Fruit fly (Drosophila melanogaster) whole organism, prepupa: ENCODE data around the gene Ppcs.
A peak's percentile ranks its signal among the peaks of the same experiment; 100 is the strongest.

ENCODE experiments used
- CG10669 ChIP-seq: fragments of 200-800 bp; sonication (Bioruptor generic); optimal IDR thresholded peaks from 3 replicates; lab custom pipeline; 2018; ENCODE audit warnings: missing biosample characterization, mild to moderate bottlenecking, missing genetic modification characterization, moderate library complexity
- CG11294 ChIP-seq: fragments of 200-800 bp; sonication (Bioruptor generic); IDR thresholded peaks from 2 replicates; pipeline ENCODE4 v1.3.6; 2022; ENCODE audit warnings: missing biosample characterization, missing genetic modification characterization
- CG11902 ChIP-seq: fragments of 200-800 bp; sonication (Bioruptor generic); optimal IDR thresholded peaks from 3 replicates; lab custom pipeline; 2016; ENCODE audit warnings: missing biosample characterization, missing genetic modification characterization
- CG15336 ChIP-seq: fragments of 200-800 bp; sonication (Bioruptor generic); IDR thresholded peaks from 2 replicates; pipeline ENCODE4 v1.3.6; 2022; ENCODE audit warnings: missing biosample characterization, missing genetic modification characterization
- CG16779 ChIP-seq: fragments of 200-800 bp; sonication (Bioruptor generic); optimal IDR thresholded peaks from 3 replicates; lab custom pipeline; 2017; ENCODE audit warnings: missing biosample characterization, mild to moderate bottlenecking, missing genetic modification characterization
- CG3032 ChIP-seq: fragments of 200-800 bp; optimal IDR thresholded peaks from 2 replicates; lab custom pipeline; 2019; ENCODE audit warnings: missing biosample characterization, mild to moderate bottlenecking, missing genetic modification characterization, moderate library complexity
- CG31627 ChIP-seq: fragments of 200-800 bp; sonication (Bioruptor generic); optimal IDR thresholded peaks from 3 replicates; lab custom pipeline; 2016; ENCODE audit warnings: missing biosample characterization, missing genetic modification characterization
- CG32006 ChIP-seq: fragments of 200-800 bp; sonication (Bioruptor generic); optimal IDR thresholded peaks from 3 replicates; lab custom pipeline; 2017; ENCODE audit warnings: missing biosample characterization, mild to moderate bottlenecking, missing genetic modification characterization
- CG34406 ChIP-seq: fragments of 200-800 bp; sonication (Bioruptor generic); optimal IDR thresholded peaks from 3 replicates; lab custom pipeline; 2016; ENCODE audit warnings: missing biosample characterization, missing genetic modification characterization
- CG3919 ChIP-seq: fragments of 200-800 bp; sonication (Bioruptor generic); optimal IDR thresholded peaks from 3 replicates; lab custom pipeline; 2016; ENCODE audit warnings: missing biosample characterization, missing genetic modification characterization
- CG6276 ChIP-seq: fragments of 200-800 bp; sonication (Bioruptor generic); optimal IDR thresholded peaks from 2 replicates; lab custom pipeline; 2017; ENCODE audit warnings: missing biosample characterization, mild to moderate bottlenecking, missing genetic modification characterization
- CG6792 ChIP-seq: fragments of 200-800 bp; sonication (Bioruptor generic); optimal IDR thresholded peaks from 3 replicates; lab custom pipeline; 2016; ENCODE audit warnings: missing biosample characterization, missing genetic modification characterization
- CG6808 ChIP-seq: fragments of 200-800 bp; sonication (Bioruptor generic); optimal IDR thresholded peaks from 3 replicates; lab custom pipeline; 2017; ENCODE audit warnings: missing biosample characterization, missing genetic modification characterization, mild to moderate bottlenecking, moderate library complexity, missing genetic modification reagents
- CG7368 ChIP-seq: fragments of 200-800 bp; sonication (Bioruptor generic); optimal IDR thresholded peaks from 3 replicates; lab custom pipeline; 2016; ENCODE audit warnings: missing biosample characterization, missing genetic modification characterization
- CG8119 ChIP-seq: fragments of 200-800 bp; sonication (Bioruptor generic); IDR thresholded peaks from 3 replicates; pipeline ENCODE4 v1.3.6; 2022; ENCODE audit warnings: missing biosample characterization, missing genetic modification characterization
- CG8319 ChIP-seq: fragments of 200-800 bp; sonication (Bioruptor generic); optimal IDR thresholded peaks from 3 replicates; lab custom pipeline; 2016; ENCODE audit warnings: missing biosample characterization, missing genetic modification characterization
- CG8632 ChIP-seq: fragments of 200-800 bp; sonication (Bioruptor generic); optimal IDR thresholded peaks from 3 replicates; lab custom pipeline; 2016; ENCODE audit warnings: missing biosample characterization, missing genetic modification characterization
- Eip75B ChIP-seq: fragments of 200-800 bp; sonication (Bioruptor generic); optimal IDR thresholded peaks from 3 replicates; lab custom pipeline; 2016; ENCODE audit warnings: missing biosample characterization, missing genetic modification characterization
- Eip78C ChIP-seq: fragments of 200-800 bp; sonication (Bioruptor generic); peaks from one replicate; lab custom pipeline; 2016; ENCODE audit warnings: missing biosample characterization, missing genetic modification characterization
- Eip93F ChIP-seq: fragments of 200-800 bp; sonication (Bioruptor generic); optimal IDR thresholded peaks from 2 replicates; lab custom pipeline; 2016; ENCODE audit warnings: missing biosample characterization, mild to moderate bottlenecking, missing genetic modification characterization
- Ets21C ChIP-seq: fragments of 200-800 bp; sonication (Bioruptor generic); optimal IDR thresholded peaks from 3 replicates; lab custom pipeline; 2016; ENCODE audit warnings: missing biosample characterization, missing genetic modification characterization
- Ets96B ChIP-seq: fragments of 200-800 bp; optimal IDR thresholded peaks from 2 replicates; lab custom pipeline; 2019; ENCODE audit warnings: missing biosample characterization, mild to moderate bottlenecking, missing genetic modification characterization, moderate library complexity
- Gug ChIP-seq: fragments of 200-800 bp; sonication (Bioruptor generic); IDR thresholded peaks from 2 replicates; pipeline ENCODE4 v1.3.6; 2022; ENCODE audit warnings: missing biosample characterization, missing genetic modification characterization
- Hr38 ChIP-seq: sonication (Bioruptor generic); optimal IDR thresholded peaks from 2 replicates; lab custom pipeline; 2016; ENCODE audit warnings: missing biosample characterization, missing genetic modification characterization
- Hr39 ChIP-seq: fragments of 200-800 bp; sonication (Bioruptor generic); optimal IDR thresholded peaks from 2 replicates; lab custom pipeline; 2016; ENCODE audit warnings: missing biosample characterization, missing genetic modification characterization
- Hr4 ChIP-seq: fragments of 200-800 bp; sonication (Bioruptor generic); optimal IDR thresholded peaks from 3 replicates; lab custom pipeline; 2016; ENCODE audit warnings: missing biosample characterization, missing genetic modification characterization
- Lpt ChIP-seq: fragments of 200-800 bp; sonication (Bioruptor generic); optimal IDR thresholded peaks from 3 replicates; lab custom pipeline; 2016; ENCODE audit warnings: missing biosample characterization, missing genetic modification characterization
- Met ChIP-seq: fragments of 200-800 bp; sonication (Bioruptor generic); optimal IDR thresholded peaks from 3 replicates; lab custom pipeline; 2016; ENCODE audit warnings: missing biosample characterization, missing genetic modification characterization
- OdsH ChIP-seq: fragments of 200-800 bp; sonication (Bioruptor generic); optimal IDR thresholded peaks from 3 replicates; lab custom pipeline; 2016; ENCODE audit warnings: missing biosample characterization, missing genetic modification characterization
- Smox ChIP-seq: fragments of 200-800 bp; sonication (Bioruptor generic); optimal IDR thresholded peaks from 3 replicates; lab custom pipeline; 2016; ENCODE audit warnings: missing biosample characterization, missing genetic modification characterization
- Sox102F ChIP-seq: fragments of 200-800 bp; sonication (Bioruptor generic); optimal IDR thresholded peaks from 2 replicates; lab custom pipeline; 2016; ENCODE audit warnings: missing biosample characterization, mild to moderate bottlenecking, missing genetic modification characterization
- Sox15 ChIP-seq: fragments of 200-800 bp; sonication (Bioruptor generic); optimal IDR thresholded peaks from 3 replicates; lab custom pipeline; 2016; ENCODE audit warnings: missing biosample characterization, missing genetic modification characterization
- achi ChIP-seq: fragments of 200-800 bp; sonication (Bioruptor generic); optimal IDR thresholded peaks from 3 replicates; lab custom pipeline; 2016; ENCODE audit warnings: missing biosample characterization, missing genetic modification characterization
- acj6 ChIP-seq: fragments of 200-800 bp; sonication (Bioruptor generic); optimal IDR thresholded peaks from 3 replicates; lab custom pipeline; 2016; ENCODE audit warnings: missing biosample characterization, missing genetic modification characterization
- cyc ChIP-seq: fragments of 200-800 bp; sonication (Bioruptor generic); optimal IDR thresholded peaks from 3 replicates; lab custom pipeline; 2016; ENCODE audit warnings: missing biosample characterization, missing genetic modification characterization
- dac ChIP-seq: fragments of 200-800 bp; sonication (Bioruptor generic); optimal IDR thresholded peaks from 2 replicates; lab custom pipeline; 2017; ENCODE audit warnings: missing biosample characterization, mild to moderate bottlenecking, missing genetic modification characterization
- dsx ChIP-seq: fragments of 200-800 bp; optimal IDR thresholded peaks from 3 replicates; lab custom pipeline; 2019; ENCODE audit warnings: missing biosample characterization, mild to moderate bottlenecking, missing genetic modification characterization, moderate library complexity; ENCODE audit not compliant: poor library complexity, severe bottlenecking
- eg ChIP-seq: fragments of 200-800 bp; sonication (Bioruptor generic); IDR thresholded peaks from 3 replicates; pipeline ENCODE4 v1.3.6; 2022; ENCODE audit warnings: missing biosample characterization, missing genetic modification characterization
- esn ChIP-seq: fragments of 200-800 bp; sonication (Bioruptor generic); optimal IDR thresholded peaks from 2 replicates; lab custom pipeline; 2016; ENCODE audit warnings: missing biosample characterization, mild to moderate bottlenecking, missing genetic modification characterization, moderate library complexity
- fd59A ChIP-seq: fragments of 200-800 bp; sonication (Bioruptor generic); optimal IDR thresholded peaks from 2 replicates; lab custom pipeline; 2017; ENCODE audit warnings: missing biosample characterization, mild to moderate bottlenecking, missing genetic modification characterization, missing genetic modification reagents
- fd85E ChIP-seq: fragments of 200-800 bp; sonication (Bioruptor generic); optimal IDR thresholded peaks from 3 replicates; lab custom pipeline; 2016; ENCODE audit warnings: missing biosample characterization, missing genetic modification characterization
- fkh ChIP-seq: fragments of 200-800 bp; sonication (Bioruptor generic); optimal IDR thresholded peaks from 3 replicates; lab custom pipeline; 2017; ENCODE audit warnings: missing biosample characterization, mild to moderate bottlenecking, missing genetic modification characterization, moderate library complexity
- lz ChIP-seq: fragments of 200-800 bp; sonication (Bioruptor generic); optimal IDR thresholded peaks from 3 replicates; lab custom pipeline; 2016; ENCODE audit warnings: missing biosample characterization, missing genetic modification characterization
- net ChIP-seq: fragments of 200-800 bp; sonication (Bioruptor generic); optimal IDR thresholded peaks from 3 replicates; lab custom pipeline; 2016; ENCODE audit warnings: missing biosample characterization, missing genetic modification characterization
- pdm3 ChIP-seq: fragments of 200-800 bp; sonication (Bioruptor generic); optimal IDR thresholded peaks from 3 replicates; lab custom pipeline; 2016; ENCODE audit warnings: missing biosample characterization, missing genetic modification characterization
- ss ChIP-seq, 2 experiments: fragments of 200-800 bp; sonication (Bioruptor generic); optimal IDR thresholded peaks; 2 replicates in 1 of 2; 3 replicates in 1 of 2; lab custom pipeline; 2017 to 2018; ENCODE audit warnings: mild to moderate bottlenecking in 2 of 2, missing biosample characterization in 2 of 2, missing genetic modification characterization in 2 of 2, moderate library complexity in 1 of 2
- svp ChIP-seq: fragments of 200-800 bp; sonication (Bioruptor generic); peaks from one replicate; lab custom pipeline; 2016; ENCODE audit warnings: missing biosample characterization, missing genetic modification characterization
- vri ChIP-seq: fragments of 200-800 bp; sonication (Bioruptor generic); optimal IDR thresholded peaks from 3 replicates; lab custom pipeline; 2016; ENCODE audit warnings: missing biosample characterization, mild to moderate bottlenecking, missing genetic modification characterization

Ppcs gene

dm6 chr3R:19132146-19132833 lies 15.4 kb downstream of the Ppcs start, which contains the start of gene Cyp12a5:
Gene Cyp12a5, plus strand, starts transcription at chr3R:19132648.
- TF ChIP-seq CG6808 (GFP tag; lab: Kevin White, UChicago) (no peak), CG3919 (GFP tag; lab: Kevin White, UChicago) (no peak), Sox15 (GFP tag; lab: Kevin White, UChicago) (no peak), CG3032 (no peak), CG15336 (GFP tag; lab: Robert Waterston, UW) (no peak), fkh (GFP tag; lab: Kevin White, UChicago) (no peak), CG11902 (no peak)
- TF ChIP-seq, all 60 proteins: peak for 0

DNA sequence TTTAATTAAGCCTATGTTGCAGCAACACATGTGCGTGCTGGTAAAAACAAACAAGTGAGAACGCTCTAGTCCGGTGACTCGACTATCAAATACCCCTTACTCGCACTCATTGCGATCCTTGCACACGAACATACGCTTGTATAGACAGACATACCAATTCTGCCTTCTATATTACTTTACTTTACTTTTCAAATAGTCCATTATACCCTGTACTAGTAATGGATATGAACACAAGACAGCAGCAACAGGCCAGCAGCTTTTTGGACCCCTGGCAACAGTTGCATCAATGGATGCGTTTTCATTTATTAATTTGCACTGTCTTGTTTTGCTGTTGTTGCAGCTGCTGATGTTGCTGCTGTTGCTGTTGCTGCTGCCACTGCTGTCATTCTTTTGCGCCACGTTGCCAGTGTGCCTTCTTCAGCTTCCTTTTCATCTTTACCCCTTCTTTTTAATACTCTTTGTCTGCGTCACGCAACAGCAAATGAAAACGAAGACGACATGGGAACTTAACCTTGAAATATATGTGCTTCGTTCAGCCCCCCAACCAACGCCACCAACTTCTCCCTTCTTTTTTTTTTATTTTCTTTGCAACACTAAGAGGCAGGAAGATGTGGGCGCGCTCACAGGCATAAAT lies 29.1 kb downstream of the Ppcs start:
- TF ChIP-seq fd59A: peak; percentile 77
- TF ChIP-seq cyc: peak; percentile 86
- TF ChIP-seq svp (GFP tag; lab: Kevin White, UChicago): peak; percentile 95
- TF ChIP-seq Gug: peak; percentile 83
- TF ChIP-seq net (GFP tag; lab: Kevin White, UChicago): peak; percentile 82
- peak; percentile 90 for TF ChIP-seq dsx (GFP tag; lab: Kevin White, UChicago)
- TF ChIP-seq Lpt (GFP tag; lab: Kevin White, UChicago): peak; percentile 77
- TF ChIP-seq eg (GFP tag; lab: Robert Waterston, UW): peak; percentile 93
- peak; percentile 79 for TF ChIP-seq vri (GFP tag; lab: Kevin White, UChicago)
- peak; percentile 64 for TF ChIP-seq dac (GFP tag; lab: Kevin White, UChicago)
- TF ChIP-seq CG8632 (GFP tag; lab: Kevin White, UChicago): peak; percentile 83
- peak; percentile 89 for TF ChIP-seq acj6 (GFP tag; lab: Kevin White, UChicago)
- TF ChIP-seq fd85E (GFP tag; lab: Kevin White, UChicago): peak; percentile 26
- TF ChIP-seq CG6792 (GFP tag; lab: Kevin White, UChicago): peak; percentile 89
- peak; percentile 63 for TF ChIP-seq Eip93F (GFP tag; lab: Kevin White, UChicago)
- TF ChIP-seq Eip78C (GFP tag; lab: Kevin White, UChicago): peak; percentile 97
- TF ChIP-seq Ets21C (GFP tag; lab: Kevin White, UChicago): peak; percentile 79
- peak; percentile 61 for TF ChIP-seq CG6276 (GFP tag; lab: Kevin White, UChicago)
- TF ChIP-seq Hr39: peak; percentile 90
- TF ChIP-seq achi (GFP tag; lab: Kevin White, UChicago): peak; percentile 85
- peak; percentile 75 for TF ChIP-seq CG11902
- TF ChIP-seq Eip75B (GFP tag; lab: Kevin White, UChicago): peak; percentile 90
- TF ChIP-seq esn: peak; percentile 91
- TF ChIP-seq Hr38: no peak
- peak; percentile 80 to 98 for TF ChIP-seq ss (GFP tag; optimal IDR thresholded peaks at IDR 0.05; lab: Kevin White, UChicago)
- TF ChIP-seq CG7368 (GFP tag; lab: Kevin White, UChicago): peak; percentile 82
- TF ChIP-seq CG3919 (GFP tag; lab: Kevin White, UChicago): peak; percentile 89
- peak; percentile 87 for TF ChIP-seq Ets96B (tag; lab: Kevin White, UChicago)
- peak; percentile 81 for TF ChIP-seq Hr4 (GFP tag; lab: Kevin White, UChicago)
- peak; percentile 82 for TF ChIP-seq CG8319
- TF ChIP-seq Met (GFP tag; lab: Kevin White, UChicago): peak; percentile 90
- TF ChIP-seq lz (GFP tag; lab: Kevin White, UChicago): peak; percentile 88
- TF ChIP-seq OdsH (GFP tag; lab: Kevin White, UChicago): peak; percentile 88
- peak; percentile 79 for TF ChIP-seq Smox (GFP tag; lab: Kevin White, UChicago)
- peak; percentile 74 for TF ChIP-seq Sox15 (GFP tag; lab: Kevin White, UChicago)
- peak; percentile 71 for TF ChIP-seq CG11294 (GFP tag; lab: Robert Waterston, UW)
- TF ChIP-seq Sox102F: peak; percentile 87
- TF ChIP-seq CG32006 (GFP tag; lab: Kevin White, UChicago): peak; percentile 77
- TF ChIP-seq CG8119 (GFP tag; lab: Robert Waterston, UW): peak; percentile 89
- peak; percentile 90 for TF ChIP-seq pdm3 (GFP tag; lab: Kevin White, UChicago)
- peak; percentile 64 for TF ChIP-seq CG16779 (tag; lab: Kevin White, UChicago)
- TF ChIP-seq CG10669 (GFP tag; lab: Kevin White, UChicago): peak; percentile 86
- TF ChIP-seq CG15336 (GFP tag; lab: Robert Waterston, UW): peak; percentile 86
- peak; percentile 87 for TF ChIP-seq CG31627
- TF ChIP-seq CG34406: peak; percentile 83
